Fruit fly (Drosophila melanogaster) whole organism, embryonic: ENCODE data around the gene CG3339.

Experiments used
- Bteb2 ChIP-seq: fragments of 200-800 bp; sonication (Bioruptor generic); optimal IDR thresholded peaks from 2 replicates; lab custom pipeline; 2016; ENCODE audit warnings: missing biosample characterization, missing genetic modification characterization
- C15 ChIP-seq: fragments of 200-800 bp; sonication (Bioruptor generic); IDR thresholded peaks from 3 replicates; pipeline ENCODE4 v1.3.6; 2022; ENCODE audit warnings: missing biosample characterization, missing genetic modification characterization
- CG10979 ChIP-seq: fragments of 200-800 bp; sonication (Bioruptor generic); optimal IDR thresholded peaks from 2 replicates; lab custom pipeline; 2018; ENCODE audit warnings: missing biosample characterization, mild to moderate bottlenecking, missing genetic modification characterization, moderate library complexity
- CG11398 ChIP-seq: fragments of 200-800 bp; sonication (Bioruptor generic); optimal IDR thresholded peaks from 2 replicates; lab custom pipeline; 2016; ENCODE audit warnings: missing biosample characterization, missing genetic modification characterization
- CG12219 ChIP-seq: fragments of 200-800 bp; sonication (Bioruptor generic); optimal IDR thresholded peaks from 3 replicates; lab custom pipeline; 2018; ENCODE audit warnings: missing biosample characterization, mild to moderate bottlenecking, missing genetic modification characterization
- CG12659 ChIP-seq: fragments of 200-800 bp; sonication (Bioruptor generic); optimal IDR thresholded peaks from 3 replicates; lab custom pipeline; 2017; ENCODE audit warnings: mild to moderate bottlenecking, missing biosample characterization, missing genetic modification reagents, missing genetic modification characterization
- CG14965 ChIP-seq: fragments of 200-800 bp; sonication (Bioruptor generic); optimal IDR thresholded peaks from 2 replicates; lab custom pipeline; 2016; ENCODE audit warnings: missing biosample characterization, missing genetic modification characterization, borderline replicate concordance
- CG15073 ChIP-seq: fragments of 200-800 bp; sonication (Bioruptor generic); optimal IDR thresholded peaks from 2 replicates; lab custom pipeline; 2016; ENCODE audit warnings: missing biosample characterization, missing genetic modification characterization
- CG1647 ChIP-seq: fragments of 200-800 bp; sonication (Bioruptor generic); optimal IDR thresholded peaks from 3 replicates; lab custom pipeline; 2016; ENCODE audit warnings: missing biosample characterization, missing genetic modification characterization
- CG16779 ChIP-seq: fragments of 200-800 bp; sonication (Bioruptor generic); IDR thresholded peaks from 2 replicates; pipeline ENCODE4 v1.3.6; 2022; ENCODE audit warnings: missing biosample characterization, missing genetic modification characterization
- CG17186 ChIP-seq: fragments of 200-800 bp; sonication (Bioruptor generic); optimal IDR thresholded peaks from 3 replicates; lab custom pipeline; 2017; ENCODE audit warnings: missing biosample characterization, missing genetic modification reagents, missing genetic modification characterization
- CG17568 ChIP-seq: fragments of 200-800 bp; sonication (Bioruptor generic); optimal IDR thresholded peaks from 2 replicates; lab custom pipeline; 2018; ENCODE audit warnings: missing biosample characterization, mild to moderate bottlenecking, missing genetic modification characterization, moderate library complexity
- CG3407 ChIP-seq: fragments of 200-800 bp; sonication (Bioruptor generic); optimal IDR thresholded peaks from 2 replicates; lab custom pipeline; 2018; ENCODE audit warnings: missing biosample characterization, mild to moderate bottlenecking, missing genetic modification characterization
- CG3838 ChIP-seq: fragments of 200-800 bp; sonication (Bioruptor generic); optimal IDR thresholded peaks from 3 replicates; lab custom pipeline; 2016; ENCODE audit warnings: missing biosample characterization, missing genetic modification characterization
- CG3995 ChIP-seq: fragments of 200-800 bp; sonication (Bioruptor generic); optimal IDR thresholded peaks from 3 replicates; lab custom pipeline; 2016; ENCODE audit warnings: missing biosample characterization, missing genetic modification characterization
- CG4617 ChIP-seq: fragments of 200-800 bp; sonication (Bioruptor generic); optimal IDR thresholded peaks from 3 replicates; lab custom pipeline; 2016; ENCODE audit warnings: missing biosample characterization, missing genetic modification characterization, borderline replicate concordance
- CG4707 ChIP-seq: fragments of 200-800 bp; sonication (Bioruptor generic); optimal IDR thresholded peaks from 2 replicates; lab custom pipeline; 2018; ENCODE audit warnings: missing biosample characterization, mild to moderate bottlenecking, missing genetic modification characterization, moderate library complexity
- CG7271 ChIP-seq: fragments of 200-800 bp; sonication (Bioruptor generic); optimal IDR thresholded peaks from 2 replicates; lab custom pipeline; 2018; ENCODE audit warnings: missing biosample characterization, mild to moderate bottlenecking, missing genetic modification characterization, moderate library complexity
- CG8359 ChIP-seq: fragments of 200-800 bp; sonication (Bioruptor generic); optimal IDR thresholded peaks from 2 replicates; lab custom pipeline; 2017; ENCODE audit warnings: missing biosample characterization, mild to moderate bottlenecking, missing genetic modification characterization, borderline replicate concordance
- D19A ChIP-seq: fragments of 200-800 bp; optimal IDR thresholded peaks from 3 replicates; lab custom pipeline; 2019; ENCODE audit warnings: missing biosample characterization, mild to moderate bottlenecking, missing genetic modification characterization, moderate library complexity
- Dfd ChIP-seq, 2 experiments: fragments of >200 bp; optimal IDR thresholded peaks; 2 replicates each; lab custom pipeline; 2017; ENCODE audit warnings: missing biosample characterization in 2 of 2, missing genetic modification characterization in 2 of 2
- Dip2 ChIP-seq: fragments of 200-800 bp; sonication (Bioruptor generic); IDR thresholded peaks from 2 replicates; pipeline ENCODE4 v1.3.6; 2022; ENCODE audit warnings: missing biosample characterization, missing genetic modification characterization
- Dip3 ChIP-seq: fragments of 200-800 bp; sonication (Bioruptor generic); optimal IDR thresholded peaks from 3 replicates; lab custom pipeline; 2016; ENCODE audit warnings: missing biosample characterization, missing genetic modification characterization
- H2.0 ChIP-seq: fragments of 200-800 bp; sonication (Bioruptor generic); IDR thresholded peaks from 2 replicates; pipeline ENCODE4 v1.3.6; 2022; ENCODE audit warnings: missing biosample characterization, missing genetic modification characterization
- Hsf ChIP-seq: fragments of 200-800 bp; sonication (Bioruptor generic); optimal IDR thresholded peaks from 3 replicates; lab custom pipeline; 2016; ENCODE audit warnings: missing biosample characterization, missing genetic modification characterization
- Lpt ChIP-seq: fragments of >200 bp; optimal IDR thresholded peaks from 2 replicates; lab custom pipeline; 2018; ENCODE audit warnings: missing biosample characterization, missing genetic modification characterization
- MBD-R2 ChIP-seq: fragments of 200-800 bp; sonication (Bioruptor generic); IDR thresholded peaks from 2 replicates; pipeline ENCODE4 v1.3.6; 2022; ENCODE audit warnings: missing biosample characterization, missing genetic modification characterization
- Nf-YB ChIP-seq: fragments of 200-800 bp; sonication (Bioruptor generic); optimal IDR thresholded peaks from 3 replicates; lab custom pipeline; 2019; ENCODE audit warnings: missing biosample characterization, mild to moderate bottlenecking, missing genetic modification characterization, moderate library complexity
- Pdp1 ChIP-seq, 2 experiments: fragments of 200-800 bp; sonication (Bioruptor generic); optimal IDR thresholded peaks; 3 replicates each; lab custom pipeline; 2016; ENCODE audit warnings: missing biosample characterization in 2 of 2, missing genetic modification characterization in 2 of 2, mild to moderate bottlenecking in 1 of 2, moderate library complexity in 1 of 2
- Sry-δ ChIP-seq: fragments of 200-800 bp; sonication (Bioruptor generic); optimal IDR thresholded peaks from 2 replicates; lab custom pipeline; 2016; ENCODE audit warnings: missing biosample characterization, missing genetic modification characterization
- bbx ChIP-seq: fragments of 200-800 bp; sonication (Bioruptor generic); IDR thresholded peaks from 2 replicates; pipeline ENCODE4 v1.3.6; 2022; ENCODE audit warnings: missing biosample characterization, missing genetic modification characterization; ENCODE audit not compliant: partially characterized antibody
- btn ChIP-seq: fragments of 200-800 bp; sonication (Bioruptor generic); optimal IDR thresholded peaks from 2 replicates; lab custom pipeline; 2016; ENCODE audit warnings: missing biosample characterization, missing genetic modification characterization
- dan ChIP-seq: fragments of 200-800 bp; sonication (Bioruptor generic); IDR thresholded peaks from 2 replicates; pipeline ENCODE4 v1.3.6; 2022; ENCODE audit warnings: missing biosample characterization, missing genetic modification characterization
- dimm ChIP-seq: fragments of 200-800 bp; sonication (Bioruptor generic); IDR thresholded peaks from 2 replicates; pipeline ENCODE4 v1.3.6; 2022; ENCODE audit warnings: missing biosample characterization, missing genetic modification characterization
- dpn ChIP-seq, 2 experiments: fragments of 200-800 bp; sonication (Bioruptor generic); optimal IDR thresholded peaks; 3 replicates each; lab custom pipeline; 2016; ENCODE audit warnings: missing biosample characterization in 2 of 2, missing genetic modification characterization in 2 of 2
- en ChIP-seq: fragments of 200-800 bp; sonication (Bioruptor generic); optimal IDR thresholded peaks from 2 replicates; lab custom pipeline; 2016; ENCODE audit warnings: missing biosample characterization, missing genetic modification characterization
- gfzf ChIP-seq: fragments of 200-800 bp; sonication (Bioruptor generic); optimal IDR thresholded peaks from 2 replicates; lab custom pipeline; 2016; ENCODE audit warnings: missing biosample characterization, mild to moderate bottlenecking, missing genetic modification characterization, moderate library complexity
- gsb ChIP-seq: fragments of 200-800 bp; sonication (Bioruptor generic); IDR thresholded peaks from 2 replicates; pipeline ENCODE4 v1.3.6; 2022; ENCODE audit warnings: missing biosample characterization, missing genetic modification characterization
- gt ChIP-seq: fragments of 200-800 bp; sonication (Bioruptor generic); IDR thresholded peaks from 2 replicates; pipeline ENCODE4 v1.3.6; 2022; ENCODE audit warnings: missing biosample characterization, missing genetic modification characterization
- knrl ChIP-seq: fragments of 200-800 bp; sonication (Bioruptor generic); IDR thresholded peaks from 3 replicates; pipeline ENCODE4 v1.3.6; 2022; ENCODE audit warnings: missing biosample characterization, missing genetic modification characterization; ENCODE audit not compliant: partially characterized antibody
- lmd ChIP-seq: fragments of 200-800 bp; sonication (Bioruptor generic); IDR thresholded peaks from 2 replicates; pipeline ENCODE4 v1.3.6; 2022; ENCODE audit warnings: missing biosample characterization, missing genetic modification characterization
- lola ChIP-seq, 3 experiments: fragments of >200 bp in 2 of 3; fragments of 200-800 bp in 1 of 3; sonication (Bioruptor generic) in 1 of 3; optimal IDR thresholded peaks; 2 replicates each; lab custom pipeline; 2017 to 2019; ENCODE audit warnings: missing biosample characterization in 3 of 3, missing genetic modification characterization in 3 of 3, mild to moderate bottlenecking in 1 of 3, moderate library complexity in 1 of 3
- onecut ChIP-seq: fragments of 200-800 bp; sonication (Bioruptor generic); IDR thresholded peaks from 2 replicates; pipeline ENCODE4 v1.3.6; 2022; ENCODE audit warnings: missing biosample characterization, missing genetic modification characterization
- pum ChIP-seq: fragments of 200-800 bp; sonication (Bioruptor generic); optimal IDR thresholded peaks from 2 replicates; lab custom pipeline; 2016; ENCODE audit warnings: missing biosample characterization, missing genetic modification characterization
- ro ChIP-seq: fragments of 200-800 bp; sonication (Bioruptor generic); IDR thresholded peaks from 2 replicates; pipeline ENCODE4 v1.3.6; 2022; ENCODE audit warnings: missing biosample characterization, missing genetic modification characterization
- seq ChIP-seq: fragments of 200-800 bp; sonication (Bioruptor generic); IDR thresholded peaks from 2 replicates; pipeline ENCODE4 v1.3.6; 2022; ENCODE audit warnings: missing biosample characterization, missing genetic modification characterization
- ssp ChIP-seq: fragments of 200-800 bp; sonication (Bioruptor generic); IDR thresholded peaks from 2 replicates; pipeline ENCODE4 v1.3.6; 2022; ENCODE audit warnings: missing biosample characterization, missing genetic modification characterization
- stc ChIP-seq: fragments of 200-800 bp; sonication (Bioruptor generic); IDR thresholded peaks from 2 replicates; pipeline ENCODE4 v1.3.6; 2022; ENCODE audit warnings: missing biosample characterization, missing genetic modification characterization
- tgo ChIP-seq: fragments of 200-800 bp; sonication (Bioruptor generic); IDR thresholded peaks from 3 replicates; pipeline ENCODE4 v1.3.6; 2022; ENCODE audit warnings: missing biosample characterization, missing genetic modification characterization

The CG3339 gene

dm6 chr3R:27273118-27274062 is 48.7 kb downstream of the CG3339 start, which contains the start of gene CG5934 (continued):
- TF ChIP-seq CG14965: no peak
- no peak for TF ChIP-seq CG3838
- TF ChIP-seq CG11398: no peak
- no peak for TF ChIP-seq lola (GFP tag; optimal IDR thresholded peaks at IDR 0.05; lab: Kevin White, UChicago)
- TF ChIP-seq CG7271: no peak
- peak; percentile 7 for TF ChIP-seq CG3407
- no peak for TF ChIP-seq ssp
- TF ChIP-seq seq (GFP tag; lab: Robert Waterston, UW): no peak
- TF ChIP-seq gfzf (GFP tag; lab: Kevin White, UChicago): peak; percentile 25
- TF ChIP-seq knrl: no peak
- peak; percentile 50 for TF ChIP-seq Dip3 (GFP tag; lab: Kevin White, UChicago)
- no peak for TF ChIP-seq ro
- peak; percentile 29 for TF ChIP-seq Hsf (GFP tag; lab: Kevin White, UChicago)
- no peak for TF ChIP-seq H2.0 (GFP tag; lab: Robert Waterston, UW)
- TF ChIP-seq Lpt (GFP tag; lab: Kevin White, UChicago): no peak
- TF ChIP-seq lmd (GFP tag; lab: Robert Waterston, UW): no peak; the same call in 1 of the 2 replicates
- TF ChIP-seq CG16779: no peak
- no peak for TF ChIP-seq onecut (GFP tag; lab: Robert Waterston, UW)
- no peak for TF ChIP-seq CG4707 (GFP tag; lab: Kevin White, UChicago)
- TF ChIP-seq CG3995 (GFP tag; lab: Kevin White, UChicago): peak; percentile 25
- TF ChIP-seq Bteb2 (GFP tag; lab: Kevin White, UChicago): peak; percentile 19
- no peak for TF ChIP-seq btn (GFP tag; lab: Kevin White, UChicago)
- peak; percentile 42 for TF ChIP-seq Sry-δ (GFP tag; lab: Kevin White, UChicago)
- TF ChIP-seq tgo (GFP tag; lab: Robert Waterston, UW): no peak
- TF ChIP-seq C15 (GFP tag; lab: Robert Waterston, UW): no peak
- TF ChIP-seq dpn (GFP tag; optimal IDR thresholded peaks at IDR 0.05; lab: Kevin White, UChicago): peak in 1 of 2 experiments; percentile 32
- no peak for TF ChIP-seq CG17568 (GFP tag; lab: Kevin White, UChicago)
- peak; percentile 61 for TF ChIP-seq CG1647
- TF ChIP-seq CG12659: peak; percentile 62
- no peak for TF ChIP-seq Nf-YB
- no peak for TF ChIP-seq gt (GFP tag; lab: Robert Waterston, UW)
- no peak for TF ChIP-seq CG8359
- no peak for TF ChIP-seq CG10979 (tag; lab: Kevin White, UChicago)
- no peak for TF ChIP-seq dan (GFP tag; lab: Robert Waterston, UW)
- peak; percentile 16 for TF ChIP-seq CG17186 (GFP tag; lab: Kevin White, UChicago)
- no peak for TF ChIP-seq Dip2 (GFP tag; lab: Robert Waterston, UW)
- no peak for TF ChIP-seq CG15073 (GFP tag; lab: Kevin White, UChicago)
- TF ChIP-seq D19A: no peak
- no peak for TF ChIP-seq bbx (GFP tag; lab: Robert Waterston, UW)
- peak; percentile 67 for TF ChIP-seq MBD-R2
- TF ChIP-seq dimm (GFP tag; lab: Robert Waterston, UW): no peak
- TF ChIP-seq pum (GFP tag; lab: Kevin White, UChicago): peak; percentile 25
- no peak for TF ChIP-seq CG12219 (GFP tag; lab: Kevin White, UChicago)
- no peak for TF ChIP-seq en
- TF ChIP-seq gsb (GFP tag; lab: Robert Waterston, UW): no peak
- peak; percentile 66 for TF ChIP-seq CG4617 (GFP tag; lab: Kevin White, UChicago)
- TF ChIP-seq stc (GFP tag; lab: Robert Waterston, UW): no peak
- no peak for TF ChIP-seq Dfd (GFP tag; optimal IDR thresholded peaks at IDR 0.05; lab: Kevin White, UChicago)
- TF ChIP-seq Pdp1 (GFP tag; optimal IDR thresholded peaks at IDR 0.05; lab: Kevin White, UChicago): peak in 1 of 2 experiments; percentile 63
